Worm (Caenorhabditis elegans) whole organism, L1 larva: ENCODE results near the gene F20A1.8.
A peak's percentile ranks its signal among the peaks of the same experiment; 100 is the strongest.

Experiments used
- C04F5.9 ChIP-seq: sonication (generic microtip); optimal IDR thresholded peaks from 2 replicates; lab custom pipeline; 2016; ENCODE audit warnings: missing genetic modification characterization, missing compliant biosample characterization
- C16A3.4 ChIP-seq: fragments of 150-350 bp; optimal IDR thresholded peaks from 2 replicates; lab custom pipeline; 2014; ENCODE audit warnings: missing biosample characterization, missing genetic modification characterization
- C34B4.2 ChIP-seq: sonication (generic microtip); optimal IDR thresholded peaks from 2 replicates; lab custom pipeline; 2017; ENCODE audit warnings: mild to moderate bottlenecking, missing genetic modification characterization, missing compliant biosample characterization
- F16B12.6 ChIP-seq: fragments of 150-350 bp; optimal IDR thresholded peaks from 2 replicates; lab custom pipeline; 2014; ENCODE audit warnings: missing biosample characterization, missing genetic modification characterization
- Y116A8C.19 ChIP-seq: sonication (generic microtip); optimal IDR thresholded peaks from 2 replicates; lab custom pipeline; 2016; ENCODE audit warnings: missing compliant biosample characterization, missing genetic modification characterization, borderline replicate concordance
- aly-2 ChIP-seq: fragments of 150-350 bp; optimal IDR thresholded peaks from 2 replicates; lab custom pipeline; 2014; ENCODE audit warnings: missing biosample characterization, missing genetic modification characterization
- ama-1 ChIP-seq: fragments of 150-350 bp; optimal IDR thresholded peaks from 2 replicates; lab custom pipeline; 2014
- blmp-1 ChIP-seq: fragments of 150-350 bp; optimal IDR thresholded peaks from 2 replicates; lab custom pipeline; 2014; ENCODE audit warnings: missing biosample characterization, missing genetic modification characterization
- ceh-8 ChIP-seq: fragments of 200-800 bp; sonication (Bioruptor generic); optimal IDR thresholded peaks from 2 replicates; lab custom pipeline; 2018; ENCODE audit warnings: mild to moderate bottlenecking, missing genetic modification characterization, moderate library complexity, missing compliant biosample characterization
- ceh-82 ChIP-seq, 3 experiments: fragments of 150-350 bp in 1 of 3; sonication (generic microtip) in 2 of 3; optimal IDR thresholded peaks; 2 replicates each; lab custom pipeline; 2014 to 2017; ENCODE audit warnings: missing biosample characterization in 3 of 3, missing genetic modification characterization in 3 of 3
- ceh-88 ChIP-seq: fragments of 200-800 bp; sonication (Bioruptor generic); IDR thresholded peaks from 2 replicates; pipeline ENCODE4 v1.3.6; 2022; ENCODE audit warnings: missing genetic modification characterization, missing compliant biosample characterization
- dsc-1 ChIP-seq: sonication (generic microtip); optimal IDR thresholded peaks from 2 replicates; lab custom pipeline; 2016; ENCODE audit warnings: mild to moderate bottlenecking, missing genetic modification characterization, missing compliant biosample characterization
- efl-1 ChIP-seq, 4 experiments: fragments of 150-350 bp; optimal IDR thresholded peaks in 3 of 4; peaks in 1 of 4; 1 replicate in 1 of 4; 2 replicates in 3 of 4; lab custom pipeline; 2014; ENCODE audit warnings: missing biosample characterization in 2 of 4, missing genetic modification characterization in 2 of 4, missing genetic modification reagents in 2 of 4
- efl-3 ChIP-seq: fragments of 200-800 bp; sonication (Bioruptor generic); optimal IDR thresholded peaks from 2 replicates; lab custom pipeline; 2018; ENCODE audit warnings: mild to moderate bottlenecking, missing genetic modification characterization, missing compliant biosample characterization
- egl-27 ChIP-seq, 2 experiments: fragments of 150-350 bp in 1 of 2; sonication (generic microtip); optimal IDR thresholded peaks; 3 replicates each; lab custom pipeline; 2017 to 2018; ENCODE audit warnings: missing biosample characterization in 2 of 2, missing genetic modification characterization in 2 of 2, missing genetic modification reagents in 2 of 2
- elt-3 ChIP-seq, 6 experiments: fragments of 150-350 bp in 1 of 6; sonication (generic microtip); optimal IDR thresholded peaks; 2 replicates each; lab custom pipeline; 2017 to 2018; ENCODE audit warnings: missing biosample characterization in 6 of 6, missing genetic modification characterization in 6 of 6, inconsistent platforms in 1 of 6
- ets-5 ChIP-seq: fragments of 200-800 bp; sonication (Bioruptor generic); IDR thresholded peaks from 2 replicates; pipeline ENCODE4 v1.3.6; 2022; ENCODE audit warnings: missing genetic modification characterization, missing compliant biosample characterization
- fkh-10 ChIP-seq: sonication (generic microtip); optimal IDR thresholded peaks from 2 replicates; lab custom pipeline; 2017; ENCODE audit warnings: missing biosample characterization, missing genetic modification reagents, missing genetic modification characterization
- fkh-8 ChIP-seq: sonication (generic microtip); optimal IDR thresholded peaks from 2 replicates; lab custom pipeline; 2016; ENCODE audit warnings: mild to moderate bottlenecking, missing genetic modification characterization, missing compliant biosample characterization
- grh-1 ChIP-seq: fragments of 200-800 bp; sonication (Bioruptor generic); IDR thresholded peaks from 2 replicates; pipeline ENCODE4 v1.3.6; 2022; ENCODE audit warnings: missing genetic modification reagents, missing genetic modification characterization, missing compliant biosample characterization
- hlh-4 ChIP-seq: sonication (generic microtip); optimal IDR thresholded peaks from 2 replicates; lab custom pipeline; 2016; ENCODE audit warnings: mild to moderate bottlenecking, missing genetic modification characterization, missing compliant biosample characterization
- hpl-2 ChIP-seq: fragments of 150-350 bp; optimal IDR thresholded peaks from 2 replicates; lab custom pipeline; 2014; ENCODE audit warnings: missing biosample characterization, missing genetic modification reagents, missing genetic modification characterization
- isw-1 ChIP-seq: fragments of 200-800 bp; sonication (Bioruptor generic); IDR thresholded peaks from 2 replicates; pipeline ENCODE4 v1.3.6; 2022; ENCODE audit warnings: missing genetic modification characterization, missing compliant biosample characterization
- jun-1 ChIP-seq: fragments of 150-350 bp; optimal IDR thresholded peaks from 2 replicates; lab custom pipeline; 2014; ENCODE audit warnings: missing biosample characterization, missing genetic modification reagents, missing genetic modification characterization
- lin-13 ChIP-seq: fragments of 150-350 bp; optimal IDR thresholded peaks from 2 replicates; lab custom pipeline; 2014; ENCODE audit warnings: missing biosample characterization, missing genetic modification reagents, missing genetic modification characterization
- lin-35 ChIP-seq, 2 experiments: fragments of 150-350 bp; optimal IDR thresholded peaks; 2 replicates each; lab custom pipeline; 2014; ENCODE audit warnings: missing biosample characterization in 2 of 2, missing genetic modification characterization in 2 of 2, missing genetic modification reagents in 2 of 2
- lir-3 ChIP-seq: sonication (generic microtip); optimal IDR thresholded peaks from 2 replicates; lab custom pipeline; 2016; ENCODE audit warnings: mild to moderate bottlenecking, missing genetic modification characterization, moderate library complexity, missing compliant biosample characterization; ENCODE audit not compliant: poor library complexity
- mab-9 ChIP-seq: fragments of 200-800 bp; sonication (Bioruptor generic); IDR thresholded peaks from 2 replicates; pipeline ENCODE4 v1.3.6; 2022; ENCODE audit warnings: missing genetic modification reagents, missing genetic modification characterization, missing compliant biosample characterization
- mdl-1 ChIP-seq, 2 experiments: fragments of 150-350 bp; optimal IDR thresholded peaks; 2 replicates each; lab custom pipeline; 2014 to 2017; ENCODE audit warnings: missing biosample characterization in 2 of 2, missing genetic modification characterization in 2 of 2, inconsistent platforms in 1 of 2
- mef-2 ChIP-seq: fragments of 150-350 bp; optimal IDR thresholded peaks from 2 replicates; lab custom pipeline; 2014; ENCODE audit warnings: missing biosample characterization, missing genetic modification characterization
- mep-1 ChIP-seq: fragments of 150-350 bp; optimal IDR thresholded peaks from 2 replicates; lab custom pipeline; 2014; ENCODE audit warnings: missing biosample characterization, missing genetic modification characterization
- nhr-20 ChIP-seq: sonication (generic microtip); optimal IDR thresholded peaks from 2 replicates; lab custom pipeline; 2016; ENCODE audit warnings: mild to moderate bottlenecking, missing genetic modification characterization, missing compliant biosample characterization
- nhr-47 ChIP-seq: sonication (generic microtip); optimal IDR thresholded peaks from 2 replicates; lab custom pipeline; 2016; ENCODE audit warnings: mild to moderate bottlenecking, missing genetic modification characterization, moderate library complexity, missing compliant biosample characterization
- nhr-71 ChIP-seq: sonication (generic microtip); optimal IDR thresholded peaks from 2 replicates; lab custom pipeline; 2016; ENCODE audit warnings: mild to moderate bottlenecking, missing genetic modification characterization, moderate library complexity, missing compliant biosample characterization
- nhr-77 ChIP-seq: fragments of 150-350 bp; optimal IDR thresholded peaks from 2 replicates; lab custom pipeline; 2014; ENCODE audit warnings: missing biosample characterization, missing genetic modification characterization
- nhr-85 ChIP-seq: sonication (generic microtip); peaks from one replicate; lab custom pipeline; 2016; ENCODE audit warnings: missing genetic modification characterization, inconsistent platforms, missing compliant biosample characterization
- nhr-90 ChIP-seq: sonication (generic microtip); optimal IDR thresholded peaks from 2 replicates; lab custom pipeline; 2016; ENCODE audit warnings: mild to moderate bottlenecking, missing genetic modification characterization, missing compliant biosample characterization; ENCODE audit not compliant: poor library complexity
- pqm-1 ChIP-seq: sonication (generic microtip); optimal IDR thresholded peaks from 3 replicates; lab custom pipeline; 2017; ENCODE audit warnings: missing biosample characterization, missing genetic modification characterization
- skn-1 ChIP-seq: fragments of 150-350 bp; optimal IDR thresholded peaks from 2 replicates; lab custom pipeline; 2014; ENCODE audit warnings: missing biosample characterization, missing genetic modification characterization
- snpc-4 ChIP-seq: fragments of 150-350 bp; optimal IDR thresholded peaks from 2 replicates; lab custom pipeline; 2014; ENCODE audit warnings: missing biosample characterization, missing genetic modification characterization
- snu-23 ChIP-seq: sonication (generic microtip); optimal IDR thresholded peaks from 2 replicates; lab custom pipeline; 2016; ENCODE audit warnings: missing genetic modification characterization, missing compliant biosample characterization
- sox-4 ChIP-seq: sonication (generic microtip); optimal IDR thresholded peaks from 2 replicates; lab custom pipeline; 2016; ENCODE audit warnings: missing genetic modification characterization, missing compliant biosample characterization
- sptf-1 ChIP-seq: fragments of 150-350 bp; optimal IDR thresholded peaks from 2 replicates; lab custom pipeline; 2014; ENCODE audit warnings: missing biosample characterization, missing genetic modification characterization
- swsn-7 ChIP-seq: sonication (generic microtip); optimal IDR thresholded peaks from 2 replicates; lab custom pipeline; 2016; ENCODE audit warnings: missing genetic modification characterization, missing compliant biosample characterization
- tbx-2 ChIP-seq: sonication (generic microtip); optimal IDR thresholded peaks from 2 replicates; lab custom pipeline; 2016; ENCODE audit warnings: missing genetic modification characterization, missing compliant biosample characterization
- unc-30 ChIP-seq: sonication (generic microtip); optimal IDR thresholded peaks from 2 replicates; lab custom pipeline; 2017; ENCODE audit warnings: missing biosample characterization, missing genetic modification characterization
- unc-98 ChIP-seq: fragments of 200-800 bp; sonication (Bioruptor generic); IDR thresholded peaks from 2 replicates; pipeline ENCODE4 v1.3.6; 2022; ENCODE audit warnings: missing genetic modification characterization, missing compliant biosample characterization
- vab-15 ChIP-seq: sonication (generic microtip); optimal IDR thresholded peaks from 2 replicates; lab custom pipeline; 2017; ENCODE audit warnings: missing genotype, mild to moderate bottlenecking, missing genetic modification characterization, missing compliant biosample characterization
- zip-4 ChIP-seq: fragments of 200-800 bp; sonication (Bioruptor generic); optimal IDR thresholded peaks from 2 replicates; lab custom pipeline; 2018; ENCODE audit warnings: mild to moderate bottlenecking, missing genetic modification characterization, moderate library complexity, missing compliant biosample characterization

F20A1.8 gene

DNA sequence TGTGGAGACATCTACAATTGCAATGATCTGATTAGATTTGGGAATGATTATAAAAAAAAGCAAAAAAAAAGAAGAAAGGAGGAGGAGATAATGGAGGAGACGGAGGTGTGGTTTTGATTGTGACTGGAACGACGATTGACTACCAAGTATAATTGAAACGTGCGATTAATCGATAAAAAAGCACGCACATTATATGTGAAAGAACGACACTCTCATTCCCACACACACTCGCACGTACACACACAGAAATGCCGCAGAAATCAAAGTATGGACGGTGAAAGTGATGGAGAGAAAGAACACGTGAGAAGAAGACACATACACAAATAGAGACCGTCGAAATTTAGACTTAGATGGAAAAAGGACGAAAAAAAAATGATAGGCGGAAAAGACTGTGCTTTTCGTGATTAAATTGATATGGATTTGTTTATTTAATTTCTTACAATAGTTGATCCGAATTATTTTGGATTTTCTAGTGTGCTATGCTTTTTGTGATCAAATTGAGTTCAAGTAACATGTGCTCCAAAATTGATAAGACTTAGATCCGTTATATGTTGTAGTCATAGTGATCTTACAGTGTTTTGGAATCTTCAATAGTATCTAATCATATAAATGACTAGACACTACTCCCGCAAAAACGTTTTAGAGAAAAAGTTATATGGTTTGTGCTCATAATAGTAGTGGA lies 46.4 kb upstream of the F20A1.8 start, which contains the start of gene nhr-135 (continued):
- no peak for TF ChIP-seq sptf-1 (tag; lab: Kevin White, UChicago)
- TF ChIP-seq C04F5.9, result no peak
- no peak for TF ChIP-seq pqm-1
- TF ChIP-seq lin-35 (GFP tag; optimal IDR thresholded peaks at IDR 0.05; lab: Kevin White, UChicago), result peak in 1 of 2 experiments; percentile 77
- TF ChIP-seq sox-4 (tag; lab: Kevin White, UChicago), result no peak
- TF ChIP-seq nhr-20, result peak; percentile 93
- TF ChIP-seq aly-2 (tag; lab: Kevin White, UChicago), result no peak
- TF ChIP-seq mep-1 (tag; lab: Kevin White, UChicago), result peak; percentile 58
- TF ChIP-seq mab-9 (GFP tag; lab: Robert Waterston, UW), result no peak
- peak; percentile 99 for TF ChIP-seq blmp-1 (tag; lab: Kevin White, UChicago)
- peak; percentile 43 for TF ChIP-seq nhr-77 (tag; lab: Kevin White, UChicago)
- no peak for TF ChIP-seq zip-4 (GFP tag; lab: Kevin White, UChicago)
- TF ChIP-seq unc-30 (tag; lab: Kevin White, UChicago), result no peak
- no peak for TF ChIP-seq snpc-4 (tag; lab: Kevin White, UChicago)
- no peak for TF ChIP-seq ama-1 (lab: Kevin White, UChicago)
- TF ChIP-seq nhr-71, result peak; percentile 66
- TF ChIP-seq tbx-2 (tag; lab: Kevin White, UChicago), result peak; percentile 40
- no peak for TF ChIP-seq hpl-2 (GFP tag; lab: Kevin White, UChicago)
- TF ChIP-seq jun-1 (tag; lab: Kevin White, UChicago), result no peak
- TF ChIP-seq swsn-7, result no peak
- peak; percentile 70 for TF ChIP-seq snu-23
- no peak for TF ChIP-seq fkh-8 (tag; lab: Kevin White, UChicago)
- TF ChIP-seq Y116A8C.19, result no peak
- peak; percentile 27 for TF ChIP-seq nhr-47 (tag; lab: Kevin White, UChicago)

DNA sequence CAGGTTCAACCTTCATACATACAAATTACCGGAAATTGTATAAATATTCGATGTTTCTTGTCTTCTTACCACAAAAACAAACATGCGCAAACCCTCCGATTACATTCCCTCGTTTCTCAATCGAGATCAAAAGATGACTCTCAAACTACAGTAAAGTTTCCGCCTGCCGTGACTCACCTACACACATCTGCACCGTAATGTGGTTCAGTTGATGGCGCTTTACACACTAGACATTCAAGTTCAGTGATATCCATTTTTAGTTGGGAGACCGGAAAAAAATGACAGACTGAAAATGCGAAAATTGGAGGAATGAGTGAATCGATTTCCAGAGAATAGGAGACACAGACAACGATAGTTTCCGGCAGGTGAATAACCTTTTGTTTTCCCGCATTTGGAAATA lies 43.9 kb upstream of the F20A1.8 start, which contains the start of gene nhr-286:
Gene nhr-286 (minus strand): TSS at position 324 of the 400 bp plus-strand sequence.
- TF ChIP-seq nhr-20 (peak; percentile 51), nhr-71 (no peak), ama-1 (lab: Kevin White, UChicago) (peak; percentile 39), dsc-1 (tag; lab: Kevin White, UChicago) (no peak), nhr-85 (tag; lab: Kevin White, UChicago) (peak; percentile 50)

DNA sequence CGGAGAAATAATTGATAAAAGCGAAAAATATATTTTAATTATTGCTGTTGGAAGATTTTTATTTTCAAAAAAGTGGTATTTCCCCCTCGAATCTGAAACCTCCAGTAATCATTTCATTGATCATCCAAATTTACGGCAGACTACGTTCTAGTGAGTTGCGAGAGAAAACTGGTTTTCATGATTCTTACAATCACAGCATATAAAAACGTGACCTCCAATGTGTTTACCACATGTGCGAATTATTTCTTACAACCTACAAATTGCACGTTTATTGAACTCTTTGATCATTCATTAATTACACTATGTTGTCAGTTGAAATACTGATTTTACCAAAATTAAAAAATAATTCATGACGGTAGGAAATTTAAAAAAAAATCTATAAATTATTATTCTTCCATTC lies 41.8 kb upstream of the F20A1.8 start:
- TF ChIP-seq ets-5, result no peak
- TF ChIP-seq tbx-2 (tag; lab: Kevin White, UChicago), result peak; percentile 67
- TF ChIP-seq nhr-85 (tag; lab: Kevin White, UChicago), result peak; percentile 97
- TF ChIP-seq mef-2 (tag; lab: Kevin White, UChicago), result no peak
- TF ChIP-seq ceh-88 (GFP tag; lab: Robert Waterston, UW), result no peak
- TF ChIP-seq isw-1 (GFP tag; lab: Robert Waterston, UW), result no peak
- TF ChIP-seq ceh-82 (tag; optimal IDR thresholded peaks at IDR 0.05; lab: Kevin White, UChicago), result no peak
- TF ChIP-seq C16A3.4 (tag; lab: Kevin White, UChicago), result peak; percentile 42
- peak; percentile 91 for TF ChIP-seq grh-1
- peak; percentile 65 for TF ChIP-seq nhr-90
- peak; percentile 44 for TF ChIP-seq lir-3 (tag; lab: Kevin White, UChicago)
- TF ChIP-seq blmp-1 (tag; lab: Kevin White, UChicago), result peak; percentile 70
- TF ChIP-seq hlh-4 (tag; lab: Kevin White, UChicago), result no peak
- TF ChIP-seq vab-15 (tag; lab: Kevin White, UChicago), result peak; percentile 61
- TF ChIP-seq fkh-10, result no peak
- TF ChIP-seq efl-1 (optimal IDR thresholded peaks at IDR 0.05; lab: Kevin White, UChicago), result peak in 1 of 2 experiments; percentile 40
- peak; percentile 10 to 94 for TF ChIP-seq efl-1 (GFP tag; optimal IDR thresholded peaks at IDR 0.05 in 1 of 2; lab: Kevin White, UChicago)
- TF ChIP-seq C34B4.2 (tag; lab: Kevin White, UChicago), result no peak
- TF ChIP-seq lin-13 (GFP tag; lab: Kevin White, UChicago), result no peak
- no peak for TF ChIP-seq skn-1 (tag; lab: Kevin White, UChicago)
- peak; percentile 77 for TF ChIP-seq nhr-71
- no peak for TF ChIP-seq efl-3
- no peak for TF ChIP-seq sptf-1 (tag; lab: Kevin White, UChicago)
- TF ChIP-seq unc-98 (GFP tag; lab: Robert Waterston, UW), result no peak
- no peak for TF ChIP-seq F16B12.6 (tag; lab: Kevin White, UChicago)
- TF ChIP-seq egl-27 (tag; optimal IDR thresholded peaks at IDR 0.05; lab: Kevin White, UChicago), result no peak
- peak in 1 of 2 experiments; percentile 72 for TF ChIP-seq mdl-1 (tag; optimal IDR thresholded peaks at IDR 0.05; lab: Kevin White, UChicago)
- no peak for TF ChIP-seq ceh-8
- peak in 3 of 6 experiments; percentile 64 to 94 (median 75) for TF ChIP-seq elt-3 (tag; optimal IDR thresholded peaks at IDR 0.05; lab: Kevin White, UChicago)
